Fruit fly (Drosophila melanogaster) whole organism, embryonic: ENCODE results near the gene DopEcR.

Experiments
- Antp ChIP-seq: fragments of 200-800 bp; sonication (Bioruptor generic); optimal IDR thresholded peaks from 3 replicates; lab custom pipeline; 2016; ENCODE audit warnings: missing biosample characterization, missing genetic modification characterization
- Bgb ChIP-seq: fragments of 200-800 bp; sonication (Bioruptor generic); IDR thresholded peaks from 2 replicates; pipeline ENCODE4 v1.3.6; 2022; ENCODE audit warnings: missing biosample characterization, missing genetic modification characterization; ENCODE audit not compliant: partially characterized antibody
- CG10654 ChIP-seq: fragments of 200-800 bp; sonication (Bioruptor generic); optimal IDR thresholded peaks from 2 replicates; lab custom pipeline; 2016; ENCODE audit warnings: missing biosample characterization, missing genetic modification characterization
- CG10979 ChIP-seq: fragments of 200-800 bp; sonication (Bioruptor generic); optimal IDR thresholded peaks from 2 replicates; lab custom pipeline; 2018; ENCODE audit warnings: missing biosample characterization, mild to moderate bottlenecking, missing genetic modification characterization, moderate library complexity
- CG11085 ChIP-seq: fragments of 200-800 bp; sonication (Bioruptor generic); IDR thresholded peaks from 2 replicates; pipeline ENCODE4 v1.3.6; 2022; ENCODE audit warnings: missing biosample characterization, missing genetic modification characterization
- CG11560 ChIP-seq: fragments of 200-800 bp; sonication (Bioruptor generic); IDR thresholded peaks from 3 replicates; pipeline ENCODE4 v1.3.6; 2022; ENCODE audit warnings: missing biosample characterization, missing genetic modification characterization
- CG13287 ChIP-seq: fragments of 200-800 bp; sonication (Bioruptor generic); IDR thresholded peaks from 2 replicates; pipeline ENCODE4 v1.3.6; 2022; ENCODE audit warnings: missing biosample characterization, missing genetic modification characterization; ENCODE audit not compliant: partially characterized antibody
- CG13296 ChIP-seq: fragments of 200-800 bp; sonication (Bioruptor generic); optimal IDR thresholded peaks from 3 replicates; lab custom pipeline; 2018; ENCODE audit warnings: missing biosample characterization, mild to moderate bottlenecking, missing genetic modification characterization
- CG14965 ChIP-seq: fragments of 200-800 bp; sonication (Bioruptor generic); optimal IDR thresholded peaks from 2 replicates; lab custom pipeline; 2016; ENCODE audit warnings: missing biosample characterization, missing genetic modification characterization, borderline replicate concordance
- CG15696 ChIP-seq: fragments of 200-800 bp; sonication (Bioruptor generic); optimal IDR thresholded peaks from 2 replicates; lab custom pipeline; 2019; ENCODE audit warnings: missing biosample characterization, mild to moderate bottlenecking, missing genetic modification characterization, moderate library complexity
- CG1603 ChIP-seq: fragments of 200-800 bp; sonication (Bioruptor generic); optimal IDR thresholded peaks from 2 replicates; lab custom pipeline; 2019; ENCODE audit warnings: missing biosample characterization, mild to moderate bottlenecking, missing genetic modification characterization, moderate library complexity
- CG17361 ChIP-seq: fragments of 200-800 bp; sonication (Bioruptor generic); IDR thresholded peaks from 3 replicates; pipeline ENCODE4 v1.3.6; 2022; ENCODE audit warnings: missing biosample characterization, missing genetic modification characterization
- CG2875 ChIP-seq: fragments of 200-800 bp; sonication (Bioruptor generic); optimal IDR thresholded peaks from 2 replicates; lab custom pipeline; 2017; ENCODE audit warnings: missing biosample characterization, mild to moderate bottlenecking, missing genetic modification characterization, missing genetic modification reagents
- CG32767 ChIP-seq: fragments of 200-800 bp; sonication (Bioruptor generic); IDR thresholded peaks from 2 replicates; pipeline ENCODE4 v1.3.6; 2022; ENCODE audit warnings: missing biosample characterization, missing genetic modification characterization
- CG33213 ChIP-seq: fragments of 200-800 bp; sonication (Bioruptor generic); optimal IDR thresholded peaks from 3 replicates; lab custom pipeline; 2016; ENCODE audit warnings: missing biosample characterization, missing genetic modification characterization
- CG34376 ChIP-seq: fragments of 200-800 bp; sonication (Bioruptor generic); optimal IDR thresholded peaks from 2 replicates; lab custom pipeline; 2018; ENCODE audit warnings: missing biosample characterization, mild to moderate bottlenecking, missing genetic modification characterization
- CG3838 ChIP-seq: fragments of 200-800 bp; sonication (Bioruptor generic); optimal IDR thresholded peaks from 3 replicates; lab custom pipeline; 2016; ENCODE audit warnings: missing biosample characterization, missing genetic modification characterization
- CG4854 ChIP-seq: fragments of 200-800 bp; sonication (Bioruptor generic); optimal IDR thresholded peaks from 2 replicates; lab custom pipeline; 2016; ENCODE audit warnings: missing biosample characterization, missing genetic modification characterization, inconsistent platforms
- CG7271 ChIP-seq: fragments of 200-800 bp; sonication (Bioruptor generic); optimal IDR thresholded peaks from 2 replicates; lab custom pipeline; 2018; ENCODE audit warnings: missing biosample characterization, mild to moderate bottlenecking, missing genetic modification characterization, moderate library complexity
- CG7745 ChIP-seq: fragments of 200-800 bp; sonication (Bioruptor generic); optimal IDR thresholded peaks from 2 replicates; lab custom pipeline; 2018; ENCODE audit warnings: missing biosample characterization, mild to moderate bottlenecking, missing genetic modification characterization, moderate library complexity
- CG7786 ChIP-seq: fragments of 200-800 bp; sonication (Bioruptor generic); optimal IDR thresholded peaks from 2 replicates; lab custom pipeline; 2016; ENCODE audit warnings: missing biosample characterization, missing genetic modification characterization
- CG7928 ChIP-seq: fragments of 200-800 bp; sonication (Bioruptor generic); optimal IDR thresholded peaks from 2 replicates; lab custom pipeline; 2017; ENCODE audit warnings: missing biosample characterization, mild to moderate bottlenecking, missing genetic modification characterization
- CG9437 ChIP-seq: fragments of 200-800 bp; sonication (Bioruptor generic); optimal IDR thresholded peaks from 2 replicates; lab custom pipeline; 2018; ENCODE audit warnings: missing biosample characterization, mild to moderate bottlenecking, missing genetic modification characterization
- Chrac-16 ChIP-seq: fragments of 200-800 bp; sonication (Bioruptor generic); optimal IDR thresholded peaks from 3 replicates; lab custom pipeline; 2016; ENCODE audit warnings: missing biosample characterization, missing genetic modification characterization
- CkIIα-i1 ChIP-seq: fragments of 200-800 bp; sonication (Bioruptor generic); IDR thresholded peaks from 2 replicates; pipeline ENCODE4 v1.3.6; 2022; ENCODE audit warnings: missing biosample characterization, missing genetic modification characterization
- Dfd ChIP-seq, 2 experiments: fragments of >200 bp; optimal IDR thresholded peaks; 2 replicates each; lab custom pipeline; 2017; ENCODE audit warnings: missing biosample characterization in 2 of 2, missing genetic modification characterization in 2 of 2
- Fer2 ChIP-seq: fragments of 200-800 bp; sonication (Bioruptor generic); optimal IDR thresholded peaks from 2 replicates; lab custom pipeline; 2018; ENCODE audit warnings: missing biosample characterization, mild to moderate bottlenecking, missing genetic modification characterization, moderate library complexity
- H15 ChIP-seq: fragments of 200-800 bp; sonication (Bioruptor generic); IDR thresholded peaks from 3 replicates; pipeline ENCODE4 v1.3.6; 2022; ENCODE audit warnings: missing biosample characterization, missing genetic modification characterization
- Nf-YA ChIP-seq: fragments of 200-800 bp; sonication (Bioruptor generic); IDR thresholded peaks from 2 replicates; pipeline ENCODE4 v1.3.6; 2022; ENCODE audit warnings: missing biosample characterization, missing genetic modification characterization
- Oli ChIP-seq: fragments of 200-800 bp; sonication (Bioruptor generic); optimal IDR thresholded peaks from 2 replicates; lab custom pipeline; 2018; ENCODE audit warnings: missing biosample characterization, mild to moderate bottlenecking, missing genetic modification characterization, moderate library complexity
- PHDP ChIP-seq: fragments of 200-800 bp; sonication (Bioruptor generic); optimal IDR thresholded peaks from 3 replicates; lab custom pipeline; 2018; ENCODE audit warnings: missing biosample characterization, mild to moderate bottlenecking, missing genetic modification characterization, moderate library complexity
- Scr ChIP-seq: fragments of 200-800 bp; sonication (Bioruptor generic); IDR thresholded peaks from 2 replicates; pipeline ENCODE4 v1.3.6; 2022; ENCODE audit warnings: missing biosample characterization, missing genetic modification characterization; ENCODE audit not compliant: partially characterized antibody
- Sox102F ChIP-seq: fragments of 200-800 bp; sonication (Bioruptor generic); optimal IDR thresholded peaks from 2 replicates; lab custom pipeline; 2018; ENCODE audit warnings: missing biosample characterization, mild to moderate bottlenecking, missing genetic modification characterization, moderate library complexity
- aop ChIP-seq: fragments of 200-800 bp; sonication (Bioruptor generic); IDR thresholded peaks from 2 replicates; pipeline ENCODE4 v1.3.6; 2022; ENCODE audit warnings: missing biosample characterization, missing genetic modification characterization
- ash1 ChIP-seq: fragments of 200-800 bp; sonication (Bioruptor generic); optimal IDR thresholded peaks from 2 replicates; lab custom pipeline; 2018; ENCODE audit warnings: missing biosample characterization, mild to moderate bottlenecking, missing genetic modification characterization
- bsh ChIP-seq, 2 experiments: fragments of 200-800 bp; sonication (Bioruptor generic); optimal IDR thresholded peaks; 2 replicates each; lab custom pipeline; 2017 to 2018; ENCODE audit warnings: mild to moderate bottlenecking in 2 of 2, missing biosample characterization in 2 of 2, missing genetic modification characterization in 2 of 2, moderate library complexity in 1 of 2
- cato ChIP-seq: fragments of 200-800 bp; sonication (Bioruptor generic); optimal IDR thresholded peaks from 2 replicates; lab custom pipeline; 2016; ENCODE audit warnings: missing biosample characterization, missing genetic modification characterization, borderline replicate concordance
- chn ChIP-seq: fragments of 200-800 bp; sonication (Bioruptor generic); optimal IDR thresholded peaks from 2 replicates; lab custom pipeline; 2016; ENCODE audit warnings: missing biosample characterization, missing genetic modification characterization
- crol ChIP-seq: fragments of 200-800 bp; sonication (Bioruptor generic); IDR thresholded peaks from 2 replicates; pipeline ENCODE4 v1.3.6; 2022; ENCODE audit warnings: missing biosample characterization, missing genetic modification characterization
- crp ChIP-seq, 2 experiments: fragments of 200-800 bp; sonication (Bioruptor generic); optimal IDR thresholded peaks; 2 replicates in 1 of 2; 3 replicates in 1 of 2; lab custom pipeline; 2017; ENCODE audit warnings: missing biosample characterization in 2 of 2, missing genetic modification characterization in 2 of 2, mild to moderate bottlenecking in 1 of 2, moderate library complexity in 1 of 2
- ewg ChIP-seq: fragments of 200-800 bp; sonication (Bioruptor generic); optimal IDR thresholded peaks from 3 replicates; lab custom pipeline; 2017; ENCODE audit warnings: mild to moderate bottlenecking, missing biosample characterization, missing genetic modification reagents, missing genetic modification characterization
- gcm2 ChIP-seq: fragments of 200-800 bp; sonication (Bioruptor generic); optimal IDR thresholded peaks from 2 replicates; lab custom pipeline; 2016; ENCODE audit warnings: missing biosample characterization, missing genetic modification characterization
- hbn ChIP-seq: fragments of 200-800 bp; sonication (Bioruptor generic); IDR thresholded peaks from 2 replicates; pipeline ENCODE4 v1.3.6; 2022; ENCODE audit warnings: missing biosample characterization, missing genetic modification characterization; ENCODE audit not compliant: partially characterized antibody
- lab ChIP-seq: fragments of 200-800 bp; sonication (Bioruptor generic); optimal IDR thresholded peaks from 3 replicates; lab custom pipeline; 2017; ENCODE audit warnings: missing biosample characterization, missing genetic modification characterization, mild to moderate bottlenecking, moderate library complexity, missing genetic modification reagents
- mld ChIP-seq: fragments of 200-800 bp; sonication (Bioruptor generic); IDR thresholded peaks from 3 replicates; pipeline ENCODE4 v1.3.6; 2022; ENCODE audit warnings: missing biosample characterization, missing genetic modification characterization; ENCODE audit not compliant: partially characterized antibody
- toy ChIP-seq: fragments of 200-800 bp; sonication (Bioruptor generic); IDR thresholded peaks from 2 replicates; pipeline ENCODE4 v1.3.6; 2022; ENCODE audit warnings: missing biosample characterization, missing genetic modification characterization
- tup ChIP-seq: fragments of 200-800 bp; sonication (Bioruptor generic); optimal IDR thresholded peaks from 2 replicates; lab custom pipeline; 2016; ENCODE audit warnings: missing biosample characterization, mild to moderate bottlenecking, missing genetic modification characterization, moderate library complexity
- usp ChIP-seq: fragments of >200 bp; optimal IDR thresholded peaks from 2 replicates; lab custom pipeline; 2017; ENCODE audit warnings: missing biosample characterization, missing genetic modification characterization
- vfl ChIP-seq: fragments of 200-800 bp; sonication (Bioruptor generic); optimal IDR thresholded peaks from 2 replicates; lab custom pipeline; 2016; ENCODE audit warnings: missing biosample characterization, missing genetic modification characterization
- zfh1 ChIP-seq: fragments of 200-800 bp; sonication (Bioruptor generic); IDR thresholded peaks from 3 replicates; pipeline ENCODE4 v1.3.6; 2022; ENCODE audit warnings: missing biosample characterization, missing genetic modification characterization

Gene DopEcR

DNA sequence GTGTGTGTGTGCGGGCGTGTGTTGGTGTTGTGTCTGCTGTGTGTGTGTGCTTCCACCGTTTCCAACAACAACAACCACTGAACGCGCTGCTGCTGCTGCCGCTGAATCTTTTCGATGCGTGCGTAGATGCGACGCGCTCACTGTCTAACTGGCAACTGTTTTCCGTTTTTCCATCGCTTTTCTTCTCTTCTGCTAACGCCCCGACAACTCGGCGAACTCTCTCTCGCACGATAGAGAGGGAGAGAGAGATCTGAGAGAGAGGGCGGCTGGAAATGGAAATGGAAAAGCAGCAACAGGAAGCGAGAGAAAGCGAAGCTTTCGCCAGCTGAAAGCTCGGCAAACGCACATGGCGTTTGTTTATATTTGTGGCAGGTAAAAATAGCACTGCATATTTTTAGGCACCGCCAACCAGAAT is at the start of gene DopEcR (continued):
- no peak for TF ChIP-seq usp (GFP tag; lab: Kevin White, UChicago)
- peak; percentile 67 for TF ChIP-seq ewg (GFP tag; lab: Kevin White, UChicago)
- TF ChIP-seq CG14965, result no peak
- no peak for TF ChIP-seq hbn (GFP tag; lab: Robert Waterston, UW)
- TF ChIP-seq CG7928, result no peak
- TF ChIP-seq CG17361 (GFP tag; lab: Robert Waterston, UW), result no peak
- TF ChIP-seq CG2875 (GFP tag; lab: Kevin White, UChicago), result peak; percentile 53
- TF ChIP-seq lab (GFP tag; lab: Kevin White, UChicago), result peak; percentile 51
- TF ChIP-seq CG4854 (GFP tag; lab: Kevin White, UChicago), result no peak
- no peak for TF ChIP-seq cato (GFP tag; lab: Kevin White, UChicago)
- no peak for TF ChIP-seq Fer2 (tag; lab: Kevin White, UChicago)
- TF ChIP-seq CG13296, result peak; percentile 40
- TF ChIP-seq Scr (GFP tag; lab: Robert Waterston, UW), result no peak
- no peak for TF ChIP-seq CG33213 (GFP tag; lab: Kevin White, UChicago)
- peak; percentile 20; the same call in 1 of the 2 replicates for TF ChIP-seq Bgb (GFP tag; lab: Robert Waterston, UW)
- TF ChIP-seq CG1603, result peak; percentile 19
- TF ChIP-seq CG11560 (tag; lab: Robert Waterston, UW), result no peak
- TF ChIP-seq PHDP, result peak; percentile 24
- TF ChIP-seq CG10654 (GFP tag; lab: Kevin White, UChicago), result no peak
- TF ChIP-seq gcm2 (GFP tag; lab: Kevin White, UChicago), result no peak
- TF ChIP-seq toy (GFP tag; lab: Robert Waterston, UW), result no peak
- TF ChIP-seq Oli (tag; lab: Kevin White, UChicago), result no peak
- TF ChIP-seq CG9437 (GFP tag; lab: Kevin White, UChicago), result no peak
- TF ChIP-seq ash1 (GFP tag; lab: Kevin White, UChicago), result no peak
- TF ChIP-seq CG7745 (tag; lab: Kevin White, UChicago), result no peak
- no peak for TF ChIP-seq vfl (GFP tag; lab: Kevin White, UChicago)
- TF ChIP-seq Chrac-16 (GFP tag; lab: Kevin White, UChicago), result no peak
- TF ChIP-seq Sox102F, result no peak
- TF ChIP-seq aop (GFP tag; lab: Robert Waterston, UW), result no peak
- no peak for TF ChIP-seq tup (GFP tag; lab: Kevin White, UChicago)
- TF ChIP-seq CG13287 (GFP tag; lab: Robert Waterston, UW), result peak; percentile 31; the same call in 1 of the 2 replicates
- no peak for TF ChIP-seq mld (GFP tag; lab: Robert Waterston, UW)
- TF ChIP-seq chn (GFP tag; lab: Kevin White, UChicago), result no peak
- TF ChIP-seq CG7271, result no peak
- no peak for TF ChIP-seq CG3838 (GFP tag; lab: Kevin White, UChicago)
- no peak for TF ChIP-seq zfh1 (GFP tag; lab: Robert Waterston, UW)
- no peak for TF ChIP-seq Nf-YA
- no peak for TF ChIP-seq bsh (GFP tag; optimal IDR thresholded peaks at IDR 0.05; lab: Kevin White, UChicago)
- TF ChIP-seq CG7786 (GFP tag; lab: Kevin White, UChicago), result no peak
- no peak for TF ChIP-seq H15
- peak; percentile 31 for TF ChIP-seq CG34376 (GFP tag; lab: Kevin White, UChicago)
- TF ChIP-seq CkIIα-i1 (GFP tag; lab: Robert Waterston, UW), result no peak
- no peak for TF ChIP-seq CG11085 (GFP tag; lab: Robert Waterston, UW)
- TF ChIP-seq CG32767 (GFP tag; lab: Robert Waterston, UW), result no peak
- no peak for TF ChIP-seq Dfd (GFP tag; optimal IDR thresholded peaks at IDR 0.05; lab: Kevin White, UChicago)
- TF ChIP-seq Antp (GFP tag; lab: Kevin White, UChicago), result no peak
- no peak for TF ChIP-seq CG15696
- no peak for TF ChIP-seq crp (GFP tag; optimal IDR thresholded peaks at IDR 0.05; lab: Kevin White, UChicago)
- TF ChIP-seq CG10979 (tag; lab: Kevin White, UChicago), result no peak
- TF ChIP-seq crol (GFP tag; lab: Robert Waterston, UW), result peak; percentile 39; the same call in 1 of the 2 replicates
